Fruit fly (Drosophila melanogaster): ENCODE measurements around the gene CG15024.

- TF ChIP-seq ttk (optimal IDR thresholded peaks at IDR 0.05), result no peak
- no peak for TF ChIP-seq psq (optimal IDR thresholded peaks at IDR 0.05)
- TF ChIP-seq Myc (optimal IDR thresholded peaks at IDR 0.05), result no peak
- no peak for TF ChIP-seq h (optimal IDR thresholded peaks at IDR 0.05)
These were observed 2.9 kb upstream of the CG15024 start, which contains the start of gene CG32241 for dm6 chr3L:4466530-4466929.
